Worm (Caenorhabditis elegans): ENCODE measurements around the gene Y25C1A.7.

Y25C1A.7 gene

ce11 chrII:3112313-3112712 lies 41.5 kb upstream of the Y25C1A.7 start, which contains the start of gene Y25C1A.2:
Gene Y25C1A.2, plus strand, starts transcription at chrII:3112613.
- TF ChIP-seq daf-16 (GFP tag; optimal IDR thresholded peaks at IDR 0.05) (no peak), daf-16 (tag; optimal IDR thresholded peaks at IDR 0.05) (no peak), egl-27 (tag; optimal IDR thresholded peaks at IDR 0.05) (no peak), cey-2 (tag; optimal IDR thresholded peaks at IDR 0.05; ENCODE audit: borderline replicate concordance, insufficient read depth) (no peak), F49E8.2 (tag; optimal IDR thresholded peaks at IDR 0.05; ENCODE audit: borderline replicate concordance) (no peak), attf-4 (tag; optimal IDR thresholded peaks at IDR 0.05) (no peak), lin-13 (GFP tag; optimal IDR thresholded peaks at IDR 0.05) (no peak), mdl-1 (tag; optimal IDR thresholded peaks at IDR 0.05) (no peak)

ce11 chrII:3111147-3111546 lies 40.3 kb upstream of the Y25C1A.7 start, which contains the start of gene Y25C1A.13:
Gene Y25C1A.13, minus strand, starts transcription at chrII:3111247.
- TF ChIP-seq daf-16 (GFP tag; optimal IDR thresholded peaks at IDR 0.05) (no peak), daf-16 (tag; optimal IDR thresholded peaks at IDR 0.05) (peak; percentile 9), snpc-4 (tag; optimal IDR thresholded peaks at IDR 0.05) (no peak), mes-2 (tag; optimal IDR thresholded peaks at IDR 0.05; ENCODE audit: poor library complexity, severe bottlenecking) (peak; percentile 53), hmg-1.1 (GFP tag; IDR thresholded peaks at IDR 0.05) (0 out of 2 replicates have a peak, but pooled peaks have one; percentile 40), dve-1 (tag; optimal IDR thresholded peaks at IDR 0.05; ENCODE audit: insufficient read depth) (peak; percentile 6)

DNA sequence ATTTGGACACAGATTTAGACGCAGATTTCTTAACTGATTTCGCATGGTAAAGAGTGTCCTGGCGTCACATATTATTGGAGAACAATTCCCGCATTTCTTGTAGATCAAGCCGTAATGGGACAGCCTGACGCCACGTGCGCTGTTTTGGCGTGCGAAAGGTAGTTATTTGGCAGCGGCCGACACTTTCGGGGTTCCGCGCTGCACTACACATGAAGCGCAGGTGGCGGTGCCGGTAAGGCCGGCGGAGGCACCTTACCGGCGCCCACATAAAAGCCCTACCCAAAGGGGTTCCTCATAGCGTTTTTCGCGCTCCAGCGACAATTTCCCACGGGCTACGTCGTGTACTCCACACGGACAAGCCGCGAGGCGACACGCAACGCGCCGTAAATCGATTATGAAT lies 39.2 kb upstream of the Y25C1A.7 start:
- TF ChIP-seq daf-19 (GFP tag; conservative IDR thresholded peaks at IDR 0.05) (no peak), unc-62 (GFP tag; optimal IDR thresholded peaks at IDR 0.05 in 1 of 2) (peak in 1 of 2 experiments; percentile 57), unc-62 (tag; optimal IDR thresholded peaks at IDR 0.05) (no peak), dmd-8 (GFP tag; IDR thresholded peaks at IDR 0.05) (0 out of 2 replicates have a peak, but pooled peaks have one; percentile 30), set-16 (GFP tag; IDR thresholded peaks at IDR 0.05) (peak; percentile 73)

DNA sequence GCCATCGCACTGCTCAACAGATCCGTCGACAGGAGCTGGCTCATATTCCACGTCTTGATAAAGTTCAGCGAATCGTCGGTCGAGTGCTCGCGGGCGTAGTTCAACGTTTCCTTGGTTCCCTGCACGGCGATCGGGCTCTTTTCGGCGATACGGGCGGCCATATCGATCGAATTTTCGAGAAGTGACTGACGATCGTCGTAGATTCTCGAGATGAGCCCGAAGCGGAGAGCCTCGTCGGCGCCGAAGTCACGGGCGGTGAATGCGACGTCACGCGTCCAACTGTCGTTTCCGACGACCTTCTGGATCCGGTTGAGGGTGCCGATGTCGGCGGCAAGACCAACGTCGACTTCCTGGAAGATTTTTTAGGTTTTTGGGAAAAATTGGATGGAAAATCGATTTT lies 38.7 kb upstream of the Y25C1A.7 start:
- TF ChIP-seq set-16 (GFP tag; IDR thresholded peaks at IDR 0.05) (peak; percentile 70), mep-1 (tag; optimal IDR thresholded peaks at IDR 0.05) (no peak), aha-1 (tag) (peak; percentile 80), zag-1 (tag; optimal IDR thresholded peaks at IDR 0.05) (no peak)

- TF ChIP-seq egl-43 (GFP tag; IDR thresholded peaks at IDR 0.05) (0 out of 2 replicates have a peak, but pooled peaks have one; percentile 16), unc-130 (GFP tag; optimal IDR thresholded peaks at IDR 0.05) (no peak), fkh-10 (GFP tag; optimal IDR thresholded peaks at IDR 0.05) (no peak), set-16 (GFP tag; IDR thresholded peaks at IDR 0.05) (peak; percentile 94), F26F4.8 (GFP tag; conservative IDR thresholded peaks at IDR 0.05) (peak; percentile 55; the same call in 1 of the 2 replicates)
Measured at ce11 chrII:3108101-3108500, 37.2 kb upstream of the Y25C1A.7 start.

DNA sequence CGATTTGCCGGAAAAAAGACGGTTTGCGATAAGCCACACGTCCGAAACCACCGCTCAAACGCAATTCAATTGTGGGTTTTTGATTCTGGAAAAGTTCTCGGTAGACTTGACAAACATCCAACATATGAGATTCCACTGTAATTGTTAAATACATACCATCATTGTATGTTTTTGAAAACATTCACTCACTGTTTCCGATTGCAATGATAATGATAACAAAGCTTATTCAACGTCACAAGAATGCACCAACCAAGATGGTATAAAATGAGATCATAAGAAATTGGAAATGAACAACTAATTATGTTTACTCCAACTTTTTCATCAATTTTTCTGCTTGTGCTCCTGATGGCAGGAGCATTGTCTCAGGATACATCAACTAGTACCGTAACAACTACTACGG lies 34.9 kb upstream of the Y25C1A.7 start, which contains the start of gene clec-122:
Gene clec-122, plus strand, starts transcription at position 301 of the 400 bp plus-strand sequence.
- TF ChIP-seq nhr-41 (GFP tag; IDR thresholded peaks at IDR 0.05) (no peak), egl-27 (tag; optimal IDR thresholded peaks at IDR 0.05) (no peak), aly-2 (tag; optimal IDR thresholded peaks at IDR 0.05) (no peak), lin-1 (GFP tag; IDR thresholded peaks at IDR 0.05) (no peak), ceh-82 (tag; optimal IDR thresholded peaks at IDR 0.05) (no peak), mxl-2 (GFP tag; conservative IDR thresholded peaks at IDR 0.05) (no peak), zip-2 (tag; optimal IDR thresholded peaks at IDR 0.05) (no peak)

- TF ChIP-seq hlh-30 (tag; optimal IDR thresholded peaks at IDR 0.05; ENCODE audit: insufficient read depth) (no peak), madf-9 (GFP tag; conservative IDR thresholded peaks at IDR 0.05) (no peak), gei-8 (GFP tag; optimal IDR thresholded peaks at IDR 0.05) (no peak), Y105C5A.15 (GFP tag; IDR thresholded peaks at IDR 0.05) (no peak), duxl-1 (tag; optimal IDR thresholded peaks at IDR 0.05; ENCODE audit: poor library complexity) (no peak), nhr-11 (tag; optimal IDR thresholded peaks at IDR 0.05) (no peak), Y48G9A.11 (GFP tag; IDR thresholded peaks at IDR 0.05) (no peak), daf-19 (GFP tag; conservative IDR thresholded peaks at IDR 0.05) (no peak), nhr-25 (tag; optimal IDR thresholded peaks at IDR 0.05; ENCODE audit: borderline replicate concordance, insufficient read depth) (no peak), zip-2 (tag; optimal IDR thresholded peaks at IDR 0.05) (no peak), zfp-2 (tag; optimal IDR thresholded peaks at IDR 0.05) (no peak)
Measured at ce11 chrII:3102018-3102417, 31.2 kb upstream of the Y25C1A.7 start, which contains the start of gene clec-121. Gene clec-121, plus strand, starts transcription at chrII:3102318.
